Fruit fly (Drosophila melanogaster): ENCODE results near the gene GILT2.

DNA sequence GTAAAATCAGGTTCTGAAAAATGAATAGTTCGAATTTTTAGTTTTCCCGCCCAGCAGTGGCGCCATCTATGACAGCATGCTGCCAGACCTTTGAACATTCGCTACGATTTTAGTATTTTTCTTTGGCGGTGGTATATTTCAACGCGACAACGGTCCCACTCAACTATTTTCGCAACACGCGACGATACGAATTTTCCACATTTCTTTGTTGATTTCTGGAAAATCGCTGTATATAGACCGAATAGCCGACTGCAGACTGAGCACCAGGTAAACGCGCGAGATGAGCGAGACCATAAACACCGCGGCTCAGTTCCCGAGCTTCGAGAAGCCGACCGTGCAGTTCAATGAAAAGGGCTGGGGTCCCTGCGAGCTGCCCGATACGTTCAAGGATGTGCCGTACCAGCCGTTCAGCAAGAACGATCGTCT lies 1.2 kb downstream of the GILT2 start, which contains the start of gene eIF3d1:
- no peak for TF ChIP-seq h (optimal IDR thresholded peaks at IDR 0.05)
- TF ChIP-seq ttk (optimal IDR thresholded peaks at IDR 0.05): no peak
- TF ChIP-seq psq (optimal IDR thresholded peaks at IDR 0.05): no peak
- no peak for TF ChIP-seq Sin3A (optimal IDR thresholded peaks at IDR 0.05)
- no peak for TF ChIP-seq insv (optimal IDR thresholded peaks at IDR 0.05)

Measured in Kc167 (cell line).